Fruit fly (Drosophila melanogaster) whole organism, embryonic: ENCODE measurements around the gene Ir93a.

ENCODE experiments used
- ATbp ChIP-seq: fragments of 200-800 bp; sonication (Bioruptor generic); optimal IDR thresholded peaks from 2 replicates; lab custom pipeline; 2017; ENCODE audit warnings: missing biosample characterization, mild to moderate bottlenecking, missing genetic modification characterization, missing genetic modification reagents
- Abd-B ChIP-seq: fragments of 200-800 bp; sonication (Bioruptor generic); optimal IDR thresholded peaks from 2 replicates; lab custom pipeline; 2018; ENCODE audit warnings: missing biosample characterization, mild to moderate bottlenecking, missing genetic modification characterization, moderate library complexity
- CG1024 ChIP-seq: fragments of 200-800 bp; sonication (Bioruptor generic); IDR thresholded peaks from 2 replicates; pipeline ENCODE4 v1.3.6; 2022; ENCODE audit warnings: missing biosample characterization, missing genetic modification characterization
- CG10321 ChIP-seq: fragments of 200-800 bp; sonication (Bioruptor generic); IDR thresholded peaks from 2 replicates; pipeline ENCODE4 v1.3.6; 2022; ENCODE audit warnings: missing biosample characterization, missing genetic modification characterization
- CG10431 ChIP-seq: fragments of 200-800 bp; sonication (Bioruptor generic); optimal IDR thresholded peaks from 3 replicates; lab custom pipeline; 2018; ENCODE audit warnings: missing biosample characterization, mild to moderate bottlenecking, missing genetic modification characterization
- CG10654 ChIP-seq: fragments of 200-800 bp; sonication (Bioruptor generic); optimal IDR thresholded peaks from 2 replicates; lab custom pipeline; 2016; ENCODE audit warnings: missing biosample characterization, missing genetic modification characterization
- CG11695 ChIP-seq: fragments of 200-800 bp; sonication (Bioruptor generic); IDR thresholded peaks from 3 replicates; pipeline ENCODE4 v1.3.6; 2022; ENCODE audit warnings: missing biosample characterization, missing genetic modification characterization
- CG1233 ChIP-seq: fragments of 200-800 bp; sonication (Bioruptor generic); optimal IDR thresholded peaks from 4 replicates; lab custom pipeline; 2018; ENCODE audit warnings: missing biosample characterization, mild to moderate bottlenecking, missing genetic modification characterization
- CG13287 ChIP-seq: fragments of 200-800 bp; sonication (Bioruptor generic); IDR thresholded peaks from 2 replicates; pipeline ENCODE4 v1.3.6; 2022; ENCODE audit warnings: missing biosample characterization, missing genetic modification characterization; ENCODE audit not compliant: partially characterized antibody
- CG13624 ChIP-seq: fragments of 200-800 bp; sonication (Bioruptor generic); optimal IDR thresholded peaks from 2 replicates; lab custom pipeline; 2016; ENCODE audit warnings: missing biosample characterization, missing genetic modification characterization
- CG1529 ChIP-seq: fragments of 200-800 bp; sonication (Bioruptor generic); optimal IDR thresholded peaks from 3 replicates; lab custom pipeline; 2018; ENCODE audit warnings: missing biosample characterization, missing genetic modification characterization
- CG34224 ChIP-seq: fragments of 200-800 bp; sonication (Bioruptor generic); IDR thresholded peaks from 3 replicates; pipeline ENCODE4 v1.3.6; 2022; ENCODE audit warnings: missing biosample characterization, missing genetic modification characterization; ENCODE audit not compliant: partially characterized antibody
- CG3995 ChIP-seq: fragments of 200-800 bp; sonication (Bioruptor generic); optimal IDR thresholded peaks from 3 replicates; lab custom pipeline; 2016; ENCODE audit warnings: missing biosample characterization, missing genetic modification characterization
- CG5180 ChIP-seq: fragments of 200-800 bp; sonication (Bioruptor generic); optimal IDR thresholded peaks from 3 replicates; lab custom pipeline; 2017; ENCODE audit warnings: missing biosample characterization, missing genetic modification characterization, mild to moderate bottlenecking, moderate library complexity, missing genetic modification reagents
- CG5953 ChIP-seq: fragments of 200-800 bp; sonication (Bioruptor generic); IDR thresholded peaks from 2 replicates; pipeline ENCODE4 v1.3.6; 2022; ENCODE audit warnings: missing biosample characterization, missing genetic modification characterization
- CG7372 ChIP-seq: fragments of 200-800 bp; sonication (Bioruptor generic); IDR thresholded peaks from 2 replicates; pipeline ENCODE4 v1.3.6; 2022; ENCODE audit warnings: missing biosample characterization, missing genetic modification characterization
- CG8765 ChIP-seq: fragments of 200-800 bp; sonication (Bioruptor generic); IDR thresholded peaks from 2 replicates; pipeline ENCODE4 v1.3.6; 2022; ENCODE audit warnings: missing biosample characterization, missing genetic modification characterization
- CG9817 ChIP-seq: fragments of 200-800 bp; sonication (Bioruptor generic); optimal IDR thresholded peaks from 2 replicates; lab custom pipeline; 2018; ENCODE audit warnings: missing biosample characterization, mild to moderate bottlenecking, missing genetic modification characterization, moderate library complexity
- D19A ChIP-seq: fragments of 200-800 bp; optimal IDR thresholded peaks from 3 replicates; lab custom pipeline; 2019; ENCODE audit warnings: missing biosample characterization, mild to moderate bottlenecking, missing genetic modification characterization, moderate library complexity
- Doc2 ChIP-seq: fragments of 200-800 bp; sonication (Bioruptor generic); IDR thresholded peaks from 2 replicates; pipeline ENCODE4 v1.3.6; 2022; ENCODE audit warnings: missing biosample characterization, missing genetic modification characterization
- E2f2 ChIP-seq: fragments of 200-800 bp; sonication (Bioruptor generic); IDR thresholded peaks from 2 replicates; pipeline ENCODE4 v1.3.6; 2022; ENCODE audit warnings: missing biosample characterization, missing genetic modification characterization
- Ets65A ChIP-seq: fragments of 200-800 bp; sonication (Bioruptor generic); peaks from one replicate; lab custom pipeline; 2016; ENCODE audit warnings: missing biosample characterization, missing genetic modification characterization
- Ets97D ChIP-seq: fragments of 200-800 bp; sonication (Bioruptor generic); optimal IDR thresholded peaks from 3 replicates; lab custom pipeline; 2016; ENCODE audit warnings: missing biosample characterization, missing genetic modification characterization
- Med ChIP-seq: fragments of 200-800 bp; sonication (Bioruptor generic); peaks from one replicate; lab custom pipeline; 2016; ENCODE audit warnings: missing biosample characterization, missing genetic modification characterization, mild to moderate bottlenecking, inconsistent platforms, moderate library complexity
- Nf-YC ChIP-seq: fragments of 200-800 bp; optimal IDR thresholded peaks from 3 replicates; lab custom pipeline; 2019; ENCODE audit warnings: missing biosample characterization, mild to moderate bottlenecking, missing genetic modification characterization, moderate library complexity
- Rfx ChIP-seq: fragments of 200-800 bp; sonication (Bioruptor generic); IDR thresholded peaks from 2 replicates; pipeline ENCODE4 v1.3.6; 2022; ENCODE audit warnings: missing biosample characterization, missing genetic modification characterization
- Usf ChIP-seq: fragments of 200-800 bp; sonication (Bioruptor generic); optimal IDR thresholded peaks from 2 replicates; lab custom pipeline; 2017; ENCODE audit warnings: missing genotype, missing biosample characterization, missing genetic modification characterization
- ara ChIP-seq: fragments of 200-800 bp; sonication (Bioruptor generic); IDR thresholded peaks from 2 replicates; pipeline ENCODE4 v1.3.6; 2022; ENCODE audit warnings: missing biosample characterization, missing genetic modification characterization
- cg ChIP-seq: fragments of 200-800 bp; sonication (Bioruptor generic); optimal IDR thresholded peaks from 3 replicates; lab custom pipeline; 2019; ENCODE audit warnings: missing biosample characterization, mild to moderate bottlenecking, missing genetic modification characterization, moderate library complexity
- dan ChIP-seq: fragments of 200-800 bp; sonication (Bioruptor generic); IDR thresholded peaks from 2 replicates; pipeline ENCODE4 v1.3.6; 2022; ENCODE audit warnings: missing biosample characterization, missing genetic modification characterization
- dati ChIP-seq: fragments of 200-800 bp; sonication (Bioruptor generic); IDR thresholded peaks from 2 replicates; pipeline ENCODE4 v1.3.6; 2022; ENCODE audit warnings: missing biosample characterization, missing genetic modification characterization
- dysf ChIP-seq: fragments of 200-800 bp; sonication (Bioruptor generic); IDR thresholded peaks from 3 replicates; pipeline ENCODE4 v1.3.6; 2022; ENCODE audit warnings: missing biosample characterization, missing genetic modification characterization
- emc ChIP-seq: fragments of 200-800 bp; sonication (Bioruptor generic); optimal IDR thresholded peaks from 2 replicates; lab custom pipeline; 2016; ENCODE audit warnings: missing biosample characterization, missing genetic modification characterization
- eyg ChIP-seq: fragments of 200-800 bp; sonication (Bioruptor generic); optimal IDR thresholded peaks from 3 replicates; lab custom pipeline; 2016; ENCODE audit warnings: missing biosample characterization, missing genetic modification characterization
- ftz-f1 ChIP-seq: fragments of 200-800 bp; sonication (Bioruptor generic); optimal IDR thresholded peaks from 2 replicates; lab custom pipeline; 2016; ENCODE audit warnings: missing biosample characterization, missing genetic modification characterization
- grau ChIP-seq: fragments of 200-800 bp; optimal IDR thresholded peaks from 3 replicates; lab custom pipeline; 2019; ENCODE audit warnings: missing biosample characterization, mild to moderate bottlenecking, missing genetic modification characterization, moderate library complexity
- gro ChIP-seq: fragments of 200-800 bp; sonication (Bioruptor generic); optimal IDR thresholded peaks from 2 replicates; lab custom pipeline; 2016; ENCODE audit warnings: missing biosample characterization, missing genetic modification characterization
- gsb ChIP-seq: fragments of 200-800 bp; sonication (Bioruptor generic); IDR thresholded peaks from 2 replicates; pipeline ENCODE4 v1.3.6; 2022; ENCODE audit warnings: missing biosample characterization, missing genetic modification characterization
- h ChIP-seq: fragments of >200 bp; optimal IDR thresholded peaks from 2 replicates; lab custom pipeline; 2017
- hkb ChIP-seq, 2 experiments: fragments of 200-800 bp in 1 of 2; fragments of >200 bp in 1 of 2; sonication (Bioruptor generic) in 1 of 2; IDR thresholded peaks in 1 of 2; optimal IDR thresholded peaks in 1 of 2; 2 replicates each; pipeline versions ENCODE4 v1.3.6 to Lab custom; 2017 to 2022; ENCODE audit warnings: missing biosample characterization in 1 of 2, missing genetic modification characterization in 1 of 2
- ken ChIP-seq: fragments of 200-800 bp; sonication (Bioruptor generic); IDR thresholded peaks from 3 replicates; pipeline ENCODE4 v1.3.6; 2022; ENCODE audit warnings: missing biosample characterization, missing genetic modification characterization
- pb ChIP-seq: fragments of 200-800 bp; sonication (Bioruptor generic); optimal IDR thresholded peaks from 3 replicates; lab custom pipeline; 2016; ENCODE audit warnings: missing biosample characterization, missing genetic modification characterization
- prd ChIP-seq, 3 experiments: fragments of >200 bp in 2 of 3; fragments of 200-800 bp in 1 of 3; sonication (Bioruptor generic) in 1 of 3; optimal IDR thresholded peaks in 2 of 3; IDR thresholded peaks in 1 of 3; 2 replicates in 2 of 3; 3 replicates in 1 of 3; pipeline versions ENCODE4 v1.3.6 to Lab custom; 2017 to 2022; ENCODE audit warnings: missing biosample characterization in 1 of 3, missing genetic modification characterization in 1 of 3
- run ChIP-seq: fragments of 200-800 bp; sonication (Bioruptor generic); optimal IDR thresholded peaks from 3 replicates; lab custom pipeline; 2018; ENCODE audit warnings: missing biosample characterization, mild to moderate bottlenecking, missing genetic modification characterization
- salm ChIP-seq: fragments of 200-800 bp; sonication (Bioruptor generic); optimal IDR thresholded peaks from 2 replicates; lab custom pipeline; 2018; ENCODE audit warnings: missing biosample characterization, mild to moderate bottlenecking, missing genetic modification characterization
- shn ChIP-seq: fragments of 200-800 bp; sonication (Bioruptor generic); optimal IDR thresholded peaks from 3 replicates; lab custom pipeline; 2016; ENCODE audit warnings: missing biosample characterization, missing genetic modification characterization
- sim ChIP-seq: fragments of 200-800 bp; sonication (Bioruptor generic); IDR thresholded peaks from 2 replicates; pipeline ENCODE4 v1.3.6; 2022; ENCODE audit warnings: missing biosample characterization, missing genetic modification characterization
- ssp ChIP-seq: fragments of 200-800 bp; sonication (Bioruptor generic); IDR thresholded peaks from 2 replicates; pipeline ENCODE4 v1.3.6; 2022; ENCODE audit warnings: missing biosample characterization, missing genetic modification characterization
- tx ChIP-seq: fragments of 200-800 bp; sonication (Bioruptor generic); optimal IDR thresholded peaks from 2 replicates; lab custom pipeline; 2016; ENCODE audit warnings: missing biosample characterization, missing genetic modification characterization
- vfl ChIP-seq: fragments of 200-800 bp; sonication (Bioruptor generic); optimal IDR thresholded peaks from 2 replicates; lab custom pipeline; 2016; ENCODE audit warnings: missing biosample characterization, missing genetic modification characterization
- zfh1 ChIP-seq: fragments of 200-800 bp; sonication (Bioruptor generic); IDR thresholded peaks from 3 replicates; pipeline ENCODE4 v1.3.6; 2022; ENCODE audit warnings: missing biosample characterization, missing genetic modification characterization

The Ir93a gene

DNA sequence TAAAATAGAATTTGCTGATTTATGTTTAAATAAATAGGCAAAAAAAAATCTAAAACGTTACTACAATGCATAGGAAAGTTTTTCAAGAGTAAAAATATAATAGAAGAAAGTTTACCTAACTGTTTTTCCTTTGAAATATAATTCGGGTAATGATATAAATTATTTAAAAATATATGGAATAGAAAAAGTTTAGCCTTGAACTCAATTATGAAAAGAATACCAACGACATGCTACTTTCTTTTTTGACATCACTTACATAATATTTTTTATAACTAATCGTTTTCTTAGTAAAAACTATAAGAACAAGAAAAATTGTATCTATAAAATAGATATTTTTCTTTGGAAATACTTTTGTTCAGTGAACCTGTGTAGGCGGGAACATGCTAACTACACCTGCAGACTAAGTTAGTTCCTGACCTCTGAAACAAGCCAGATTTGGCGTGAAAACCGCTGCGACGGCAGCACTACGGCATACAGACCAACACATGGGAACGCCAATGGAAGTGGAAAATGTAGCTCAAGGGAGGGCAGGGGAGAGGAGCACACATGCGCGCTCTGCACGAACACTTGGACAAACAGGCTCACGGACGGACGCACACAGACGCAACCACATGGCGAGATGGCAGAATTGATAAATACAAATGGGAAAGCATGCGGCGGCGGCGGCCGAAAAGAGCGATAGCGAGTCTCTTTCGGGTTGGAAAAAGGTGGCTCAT lies 30.2 kb downstream of the Ir93a start (continued):
- TF ChIP-seq CG9817 (tag; lab: Kevin White, UChicago), result no peak
- TF ChIP-seq CG13624 (GFP tag; lab: Kevin White, UChicago), result no peak
- TF ChIP-seq CG34224 (GFP tag; lab: Robert Waterston, UW), result no peak
- TF ChIP-seq ara (GFP tag; lab: Robert Waterston, UW), result no peak
- TF ChIP-seq ken, result no peak
- TF ChIP-seq CG8765, result no peak
- TF ChIP-seq sim (GFP tag; lab: Robert Waterston, UW), result no peak
- peak; percentile 28 for TF ChIP-seq grau (tag; lab: Kevin White, UChicago)
- no peak for TF ChIP-seq Doc2 (GFP tag; lab: Robert Waterston, UW)
- TF ChIP-seq E2f2 (GFP tag; lab: Robert Waterston, UW), result no peak
- no peak for TF ChIP-seq CG11695 (GFP tag; lab: Robert Waterston, UW)
- TF ChIP-seq pb (GFP tag; lab: Kevin White, UChicago), result no peak
- no peak for TF ChIP-seq CG1233 (GFP tag; lab: Kevin White, UChicago)
- TF ChIP-seq CG3995 (GFP tag; lab: Kevin White, UChicago), result no peak
- no peak for TF ChIP-seq Ets97D (GFP tag; lab: Kevin White, UChicago)
- peak; percentile 20; the same call in 1 of the 2 replicates for TF ChIP-seq CG13287 (GFP tag; lab: Robert Waterston, UW)
- TF ChIP-seq salm (tag; lab: Kevin White, UChicago), result no peak
- no peak for TF ChIP-seq CG5953 (GFP tag; lab: Robert Waterston, UW)
- TF ChIP-seq shn, result no peak
- TF ChIP-seq eyg (GFP tag; lab: Kevin White, UChicago), result no peak
- no peak for TF ChIP-seq vfl
- TF ChIP-seq gro (GFP tag; lab: Kevin White, UChicago), result no peak
- TF ChIP-seq cg (GFP tag; lab: Kevin White, UChicago), result peak; percentile 98
- TF ChIP-seq Med, result peak; percentile 93
- no peak for TF ChIP-seq CG1529 (GFP tag; lab: Kevin White, UChicago)
- peak; percentile 39; the same call in 1 of the 2 replicates for TF ChIP-seq CG10321 (GFP tag; lab: Robert Waterston, UW)
- peak; percentile 80 for TF ChIP-seq ftz-f1 (GFP tag; lab: Kevin White, UChicago)
- TF ChIP-seq hkb (optimal IDR thresholded peaks at IDR 0.05; lab: Kevin White, UChicago), result no peak
- TF ChIP-seq hkb (GFP tag; IDR thresholded peaks at IDR 0.05; lab: Robert Waterston, UW), result peak; percentile 25; the same call in 1 of the 2 replicates
- peak; percentile 78 for TF ChIP-seq Rfx
- no peak for TF ChIP-seq gsb
- TF ChIP-seq D19A (tag; lab: Kevin White, UChicago), result peak; percentile 31
- TF ChIP-seq Nf-YC (tag; lab: Kevin White, UChicago), result peak; percentile 29
- no peak for TF ChIP-seq emc (GFP tag; lab: Kevin White, UChicago)
- no peak for TF ChIP-seq prd (optimal IDR thresholded peaks at IDR 0.05; lab: Kevin White, UChicago)
- TF ChIP-seq prd (GFP tag; IDR thresholded peaks at IDR 0.05; lab: Robert Waterston, UW), result peak; percentile 23; the same call in 2 of the 3 replicates
- TF ChIP-seq CG1024, result no peak
- TF ChIP-seq Usf, result no peak
- TF ChIP-seq ssp, result no peak
- no peak for TF ChIP-seq CG10654
- TF ChIP-seq h, result no peak
- TF ChIP-seq Ets65A, result no peak
- no peak for TF ChIP-seq CG7372 (GFP tag; lab: Robert Waterston, UW)
- TF ChIP-seq dati, result no peak
- no peak for TF ChIP-seq Abd-B
- TF ChIP-seq tx (GFP tag; lab: Kevin White, UChicago), result no peak
- TF ChIP-seq dan, result no peak
- TF ChIP-seq CG5180 (GFP tag; lab: Kevin White, UChicago), result no peak
- TF ChIP-seq CG10431 (GFP tag; lab: Kevin White, UChicago), result no peak
- 0 out of 3 replicates have a peak, but pooled peaks have one; percentile 14 for TF ChIP-seq zfh1
- TF ChIP-seq ATbp (GFP tag; lab: Kevin White, UChicago), result no peak
- TF ChIP-seq dysf (GFP tag; lab: Robert Waterston, UW), result peak; percentile 22; the same call in 2 of the 3 replicates
- no peak for TF ChIP-seq run (tag; lab: Kevin White, UChicago)
